Fruit fly (Drosophila melanogaster): Measurements from ENCODE around the gene CG4238.
A peak's percentile ranks its signal among the peaks of the same experiment; 100 is the strongest.

Gene CG4238

dm6 chr2L:1986343-1987280, 23.0 kb upstream of the CG4238 start (continued):
- peak in 1 of 2 experiments; percentile 26 for TF ChIP-seq chif (GFP tag; optimal IDR thresholded peaks at IDR 0.05)
- TF ChIP-seq CG13296 (GFP tag; optimal IDR thresholded peaks at IDR 0.05) = peak; percentile 16
- no peak for TF ChIP-seq Atf3 (GFP tag; optimal IDR thresholded peaks at IDR 0.05)
- peak; percentile 4 for TF ChIP-seq CG13894 (tag; optimal IDR thresholded peaks at IDR 0.05)
- no peak for TF ChIP-seq CG17186 (GFP tag; optimal IDR thresholded peaks at IDR 0.05)
- peak; percentile 28 for TF ChIP-seq CG9437 (GFP tag; optimal IDR thresholded peaks at IDR 0.05)
- no peak for TF ChIP-seq CkIIα-i1 (GFP tag; IDR thresholded peaks at IDR 0.05)
- TF ChIP-seq vnd (GFP tag; IDR thresholded peaks at IDR 0.05; ENCODE audit: partially characterized antibody) = no peak
- TF ChIP-seq cg (GFP tag; optimal IDR thresholded peaks at IDR 0.05) = no peak
- TF ChIP-seq maf-S (GFP tag; optimal IDR thresholded peaks at IDR 0.05) = peak; percentile 21
- TF ChIP-seq CG15514 (GFP tag; optimal IDR thresholded peaks at IDR 0.05) = peak; percentile 10
- no peak for TF ChIP-seq dati (GFP tag; IDR thresholded peaks at IDR 0.05)
- peak; percentile 61; the same call in 1 of the 2 replicates for TF ChIP-seq lmd (GFP tag; IDR thresholded peaks at IDR 0.05)
- TF ChIP-seq CG6272 (GFP tag; IDR thresholded peaks at IDR 0.05) = no peak
- TF ChIP-seq ftz-f1 (GFP tag; optimal IDR thresholded peaks at IDR 0.05) = peak; percentile 74
- TF ChIP-seq CG11696 (GFP tag; IDR thresholded peaks at IDR 0.05) = peak; percentile 42; the same call in 1 of the 2 replicates
- TF ChIP-seq CG2875 (GFP tag; optimal IDR thresholded peaks at IDR 0.05) = no peak
- no peak for TF ChIP-seq Opbp (GFP tag; IDR thresholded peaks at IDR 0.05; ENCODE audit: partially characterized antibody)
- TF ChIP-seq CG14710 (tag; optimal IDR thresholded peaks at IDR 0.05) = no peak
- no peak for TF ChIP-seq CG1233 (GFP tag; optimal IDR thresholded peaks at IDR 0.05)
- no peak for TF ChIP-seq Dip2 (GFP tag; IDR thresholded peaks at IDR 0.05)
- peak; percentile 42 for TF ChIP-seq mam (GFP tag; optimal IDR thresholded peaks at IDR 0.05)
- TF ChIP-seq da (GFP tag; optimal IDR thresholded peaks at IDR 0.05) = no peak
- peak; percentile 49; the same call in 1 of the 2 replicates for TF ChIP-seq Xrp1 (GFP tag; IDR thresholded peaks at IDR 0.05)
- peak; percentile 6 for TF ChIP-seq shn (GFP tag; optimal IDR thresholded peaks at IDR 0.05)
- TF ChIP-seq psq (GFP tag; optimal IDR thresholded peaks at IDR 0.05) = no peak
- TF ChIP-seq CG4820 (GFP tag; optimal IDR thresholded peaks at IDR 0.05) = no peak
- TF ChIP-seq GATAe (GFP tag; conservative IDR thresholded peaks at IDR 0.05) = no peak
- TF ChIP-seq Chrac-16 (GFP tag; optimal IDR thresholded peaks at IDR 0.05) = peak; percentile 25
- 0 out of 2 replicates have a peak, but pooled peaks have one; percentile 44 for TF ChIP-seq CG31441 (GFP tag; IDR thresholded peaks at IDR 0.05)
- TF ChIP-seq CG2202 (tag; optimal IDR thresholded peaks at IDR 0.05) = no peak
- TF ChIP-seq Mes4 (GFP tag; optimal IDR thresholded peaks at IDR 0.05) = no peak
- no peak for TF ChIP-seq Sin3A (optimal IDR thresholded peaks at IDR 0.05)
- peak; percentile 55 for TF ChIP-seq Sox102F (GFP tag; optimal IDR thresholded peaks at IDR 0.05)
- no peak for TF ChIP-seq CG42726 (GFP tag; IDR thresholded peaks at IDR 0.05; ENCODE audit: partially characterized antibody)
- peak; percentile 55; the same call in 1 of the 2 replicates for TF ChIP-seq NFAT (GFP tag; IDR thresholded peaks at IDR 0.05)
- TF ChIP-seq gro (GFP tag; optimal IDR thresholded peaks at IDR 0.05) = peak; percentile 62
- no peak for TF ChIP-seq nau (GFP tag; optimal IDR thresholded peaks at IDR 0.05)
- TF ChIP-seq slou (GFP tag; optimal IDR thresholded peaks at IDR 0.05) = no peak
- no peak for TF ChIP-seq CG3065 (GFP tag; optimal IDR thresholded peaks at IDR 0.05)
- TF ChIP-seq klu (GFP tag; IDR thresholded peaks at IDR 0.05) = no peak
- TF ChIP-seq gcm (GFP tag; optimal IDR thresholded peaks at IDR 0.05) = no peak
- TF ChIP-seq MESR4 (GFP tag; optimal IDR thresholded peaks at IDR 0.05) = no peak
- peak; percentile 49 for TF ChIP-seq CG12659 (GFP tag; optimal IDR thresholded peaks at IDR 0.05)
- TF ChIP-seq CG7271 (tag; optimal IDR thresholded peaks at IDR 0.05) = no peak
- TF ChIP-seq schlank (tag; optimal IDR thresholded peaks at IDR 0.05) = no peak
- no peak for TF ChIP-seq Eip74EF (GFP tag; optimal IDR thresholded peaks at IDR 0.05)
- TF ChIP-seq CG11560 (tag; IDR thresholded peaks at IDR 0.05) = 0 out of 3 replicates have a peak, but pooled peaks have one; percentile 45
